ENCODE assay signal across 5 worm cellular contexts in the genomic region with DNA sequence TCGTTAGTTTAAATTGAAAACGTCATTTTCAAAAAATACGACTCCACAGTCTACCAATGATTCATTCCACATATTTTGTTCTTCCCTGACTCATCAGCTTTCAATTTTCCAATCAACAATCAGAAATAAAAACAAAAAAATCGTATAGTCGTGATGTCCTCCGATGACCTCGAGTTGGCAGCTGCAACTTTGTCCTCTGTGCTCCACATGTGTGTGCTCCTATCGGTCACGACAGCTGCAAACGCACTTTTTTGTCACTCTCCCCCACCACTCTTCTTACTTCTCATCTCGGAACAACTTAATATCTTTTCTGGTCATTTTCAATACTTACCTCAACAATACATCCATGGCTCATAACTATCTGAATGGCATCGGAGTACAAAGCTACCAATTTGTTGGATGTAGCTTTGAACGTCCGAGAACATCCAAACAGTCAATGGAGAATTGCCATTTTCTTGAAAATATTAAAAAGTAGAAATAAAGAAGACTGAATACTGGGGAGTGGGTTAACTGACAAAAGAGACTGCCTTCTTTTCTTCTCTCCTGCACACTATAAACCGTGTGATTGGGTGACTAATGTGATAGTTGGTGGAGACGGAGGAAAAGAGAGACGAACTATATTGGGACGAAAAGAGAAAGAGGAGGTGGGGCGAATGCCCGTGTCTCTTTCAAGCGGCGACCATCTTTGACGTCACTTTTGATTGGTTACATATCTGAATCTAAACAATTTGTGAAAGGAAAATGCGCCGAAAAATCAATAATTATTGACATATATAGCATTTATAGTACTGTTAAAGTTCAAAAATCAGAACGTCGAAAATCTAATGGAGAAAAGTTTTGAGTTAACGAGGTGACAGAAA.
TF ChIP-seq lines count a peak whose summit lies in the region.

No protein-coding gene starts in this region.

TF ChIP-seq in whole organism, L1 larva, 84 proteins besides CTCF, POLR2A, EP300 and RAD21 (continued from another document and continues in another):
- TF ChIP-seq alr-1 (tag; optimal IDR thresholded peaks at IDR 0.05; lab: Kevin White, UChicago; ENCODE audit: borderline replicate concordance) (no peak), lin-15B (tag; optimal IDR thresholded peaks at IDR 0.05; lab: Kevin White, UChicago) (no peak), unc-30 (tag; optimal IDR thresholded peaks at IDR 0.05; lab: Kevin White, UChicago) (no peak), nhr-237 (tag; optimal IDR thresholded peaks at IDR 0.05; lab: Kevin White, UChicago) (no peak), ama-1 (optimal IDR thresholded peaks at IDR 0.05; lab: Kevin White, UChicago) (peak; percentile 80), snpc-4 (tag; optimal IDR thresholded peaks at IDR 0.05; lab: Kevin White, UChicago) (no peak), C04F5.9 (tag; optimal IDR thresholded peaks at IDR 0.05; lab: Kevin White, UChicago) (no peak), C34B4.2 (tag; optimal IDR thresholded peaks at IDR 0.05; lab: Kevin White, UChicago) (no peak), nhr-28 (tag; optimal IDR thresholded peaks at IDR 0.05; lab: Kevin White, UChicago) (no peak), unc-86 (tag; optimal IDR thresholded peaks at IDR 0.05; lab: Kevin White, UChicago) (no peak), swsn-7 (tag; optimal IDR thresholded peaks at IDR 0.05; lab: Kevin White, UChicago) (no peak), pag-3 (tag; optimal IDR thresholded peaks at IDR 0.05; lab: Kevin White, UChicago; ENCODE audit: borderline replicate concordance, insufficient read depth) (no peak), mdl-1 (tag; optimal IDR thresholded peaks at IDR 0.05; lab: Kevin White, UChicago) (peak in 1 of 2 experiments; percentile 45), sup-37 (GFP tag; optimal IDR thresholded peaks at IDR 0.05; lab: Kevin White, UChicago) (no peak), efl-1 (optimal IDR thresholded peaks at IDR 0.05; lab: Kevin White, UChicago) (no peak), efl-1 (GFP tag; optimal IDR thresholded peaks at IDR 0.05 in 1 of 2; lab: Kevin White, UChicago) (peak in 1 of 2 experiments; percentile 73), lin-13 (GFP tag; optimal IDR thresholded peaks at IDR 0.05; lab: Kevin White, UChicago) (no peak), nhr-85 (tag; lab: Kevin White, UChicago) (peak; percentile 81), mab-9 (GFP tag; IDR thresholded peaks at IDR 0.05; lab: Robert Waterston, UW) (no peak), Y116A8C.19 (tag; optimal IDR thresholded peaks at IDR 0.05; lab: Kevin White, UChicago; ENCODE audit: borderline replicate concordance) (no peak), ceh-82 (tag; optimal IDR thresholded peaks at IDR 0.05; lab: Kevin White, UChicago) (no peak), tbx-2 (tag; optimal IDR thresholded peaks at IDR 0.05; lab: Kevin White, UChicago) (no peak), nhr-84 (tag; optimal IDR thresholded peaks at IDR 0.05; lab: Kevin White, UChicago) (no peak), lir-3 (tag; optimal IDR thresholded peaks at IDR 0.05; lab: Kevin White, UChicago; ENCODE audit: poor library complexity) (no peak)

TF ChIP-seq in whole organism, L2 larva, 48 proteins besides CTCF, POLR2A, EP300 and RAD21 (continued from another document and continues in another):
- TF ChIP-seq nhr-25 (tag; optimal IDR thresholded peaks at IDR 0.05; lab: Kevin White, UChicago) (peak; percentile 43), gmeb-1 (tag; optimal IDR thresholded peaks at IDR 0.05; lab: Kevin White, UChicago) (no peak), mbf-1 (tag; optimal IDR thresholded peaks at IDR 0.05; lab: Kevin White, UChicago) (no peak), F13H6.1 (tag; optimal IDR thresholded peaks at IDR 0.05; lab: Kevin White, UChicago) (peak; percentile 8), egl-27 (tag; optimal IDR thresholded peaks at IDR 0.05; lab: Kevin White, UChicago) (no peak), nhr-129 (tag; optimal IDR thresholded peaks at IDR 0.05; lab: Kevin White, UChicago) (peak; percentile 16), ama-1 (optimal IDR thresholded peaks at IDR 0.05; lab: Kevin White, UChicago) (peak; percentile 87), unc-39 (tag; optimal IDR thresholded peaks at IDR 0.05; lab: Kevin White, UChicago) (no peak), snpc-4 (tag; optimal IDR thresholded peaks at IDR 0.05; lab: Kevin White, UChicago) (no peak), lin-13 (GFP tag; optimal IDR thresholded peaks at IDR 0.05; lab: Kevin White, UChicago) (peak; percentile 23), peb-1 (tag; optimal IDR thresholded peaks at IDR 0.05; lab: Kevin White, UChicago) (no peak), ceh-16 (tag; optimal IDR thresholded peaks at IDR 0.05; lab: Kevin White, UChicago) (no peak), ztf-11 (tag; optimal IDR thresholded peaks at IDR 0.05; lab: Kevin White, UChicago) (no peak), lsy-2 (tag; optimal IDR thresholded peaks at IDR 0.05; lab: Kevin White, UChicago) (peak in 1 of 2 experiments; percentile 32), Y55F3AM.14 (GFP tag; optimal IDR thresholded peaks at IDR 0.05; lab: Kevin White, UChicago) (no peak), nhr-12 (tag; optimal IDR thresholded peaks at IDR 0.05; lab: Kevin White, UChicago) (no peak), ztf-1 (GFP tag; conservative IDR thresholded peaks at IDR 0.05; lab: Robert Waterston, UW) (no peak), elt-1 (tag; optimal IDR thresholded peaks at IDR 0.05; lab: Kevin White, UChicago) (no peak), ZK546.5 (tag; optimal IDR thresholded peaks at IDR 0.05; lab: Kevin White, UChicago) (no peak), nhr-21 (tag; optimal IDR thresholded peaks at IDR 0.05; lab: Kevin White, UChicago) (no peak), elt-3 (tag; optimal IDR thresholded peaks at IDR 0.05; lab: Kevin White, UChicago) (no peak), ztf-4 (tag; optimal IDR thresholded peaks at IDR 0.05; lab: Kevin White, UChicago) (no peak), sma-3 (GFP tag; optimal IDR thresholded peaks at IDR 0.05; lab: Kevin White, UChicago) (peak; percentile 64), mdl-1 (tag; optimal IDR thresholded peaks at IDR 0.05; lab: Kevin White, UChicago) (no peak), aly-2 (tag; optimal IDR thresholded peaks at IDR 0.05; lab: Kevin White, UChicago) (no peak), sem-4 (tag; optimal IDR thresholded peaks at IDR 0.05; lab: Kevin White, UChicago) (no peak)

TF ChIP-seq in whole organism, L3 larva, 47 proteins besides CTCF, POLR2A, EP300 and RAD21 (continued from another document and continues in another):
- TF ChIP-seq fkh-10 (GFP tag; optimal IDR thresholded peaks at IDR 0.05; lab: Kevin White, UChicago): no peak
- no peak for TF ChIP-seq ztf-4 (tag; optimal IDR thresholded peaks at IDR 0.05; lab: Kevin White, UChicago)
- TF ChIP-seq pqm-1 (tag; optimal IDR thresholded peaks at IDR 0.05; lab: Kevin White, UChicago): peak; percentile 30
- TF ChIP-seq ama-1 (optimal IDR thresholded peaks at IDR 0.05; lab: Kevin White, UChicago): peak; percentile 56
- TF ChIP-seq egl-5 (tag; optimal IDR thresholded peaks at IDR 0.05; lab: Kevin White, UChicago): peak; percentile 7
- TF ChIP-seq sea-2 (GFP tag; optimal IDR thresholded peaks at IDR 0.05; lab: Kevin White, UChicago): no peak
- TF ChIP-seq lsy-12 (tag; optimal IDR thresholded peaks at IDR 0.05; lab: Kevin White, UChicago): peak; percentile 20
- no peak for TF ChIP-seq tbx-2 (tag; optimal IDR thresholded peaks at IDR 0.05; lab: Kevin White, UChicago)
- no peak for TF ChIP-seq nhr-76 (tag; optimal IDR thresholded peaks at IDR 0.05; lab: Kevin White, UChicago)
- peak; percentile 53 for TF ChIP-seq ceh-28 (tag; optimal IDR thresholded peaks at IDR 0.05; lab: Kevin White, UChicago)
- no peak for TF ChIP-seq snpc-4 (tag; optimal IDR thresholded peaks at IDR 0.05; lab: Kevin White, UChicago)
- TF ChIP-seq unc-62 (GFP tag; optimal IDR thresholded peaks at IDR 0.05; lab: Kevin White, UChicago): no peak
- TF ChIP-seq nhr-28 (tag; optimal IDR thresholded peaks at IDR 0.05; lab: Kevin White, UChicago): no peak
- TF ChIP-seq mml-1 (tag; optimal IDR thresholded peaks at IDR 0.05; lab: Kevin White, UChicago): no peak
- TF ChIP-seq aly-2 (tag; optimal IDR thresholded peaks at IDR 0.05; lab: Kevin White, UChicago): no peak
- TF ChIP-seq fos-1 (tag; optimal IDR thresholded peaks at IDR 0.05; lab: Kevin White, UChicago): no peak
- no peak for TF ChIP-seq ceh-82 (tag; optimal IDR thresholded peaks at IDR 0.05; lab: Kevin White, UChicago)
- no peak for TF ChIP-seq fkh-2 (tag; optimal IDR thresholded peaks at IDR 0.05; lab: Kevin White, UChicago)
- no peak for TF ChIP-seq nhr-43 (tag; optimal IDR thresholded peaks at IDR 0.05; lab: Kevin White, UChicago; ENCODE audit: poor library complexity, severe bottlenecking)
- TF ChIP-seq pha-4 (tag; optimal IDR thresholded peaks at IDR 0.05; lab: Kevin White, UChicago): peak; percentile 42
- peak; percentile 20 for TF ChIP-seq nhr-23 (tag; optimal IDR thresholded peaks at IDR 0.05; lab: Kevin White, UChicago)
- no peak for TF ChIP-seq ceh-16 (tag; optimal IDR thresholded peaks at IDR 0.05; lab: Kevin White, UChicago)
- TF ChIP-seq unc-39 (tag; optimal IDR thresholded peaks at IDR 0.05; lab: Kevin White, UChicago): no peak
- no peak for TF ChIP-seq elt-3 (tag; optimal IDR thresholded peaks at IDR 0.05; lab: Kevin White, UChicago)
- TF ChIP-seq elt-1 (tag; optimal IDR thresholded peaks at IDR 0.05; lab: Kevin White, UChicago): no peak
- TF ChIP-seq nhr-77 (tag; optimal IDR thresholded peaks at IDR 0.05; lab: Kevin White, UChicago): no peak
- no peak for TF ChIP-seq lin-15B (tag; optimal IDR thresholded peaks at IDR 0.05; lab: Kevin White, UChicago)
- no peak for TF ChIP-seq eor-1 (tag; optimal IDR thresholded peaks at IDR 0.05; lab: Kevin White, UChicago)

TF ChIP-seq in whole organism, L4 larva, 104 proteins besides CTCF, POLR2A, EP300 and RAD21 (continued from another document and continues in another):
- TF ChIP-seq set-16 (GFP tag; IDR thresholded peaks at IDR 0.05; lab: Robert Waterston, UW): no peak
- TF ChIP-seq spr-1 (tag; optimal IDR thresholded peaks at IDR 0.05; lab: Kevin White, UChicago): no peak
- no peak for TF ChIP-seq pha-4 (GFP tag; IDR thresholded peaks at IDR 0.05; lab: Robert Waterston, UW)
- TF ChIP-seq pha-4 (tag; optimal IDR thresholded peaks at IDR 0.05; lab: Kevin White, UChicago): peak; percentile 39
- peak; percentile 66 for TF ChIP-seq cey-2 (tag; optimal IDR thresholded peaks at IDR 0.05; lab: Kevin White, UChicago; ENCODE audit: borderline replicate concordance, insufficient read depth)
- no peak for TF ChIP-seq hif-1 (tag; optimal IDR thresholded peaks at IDR 0.05; lab: Kevin White, UChicago)
- TF ChIP-seq lin-13 (GFP tag; optimal IDR thresholded peaks at IDR 0.05; lab: Kevin White, UChicago): peak; percentile 53
- TF ChIP-seq hlh-30 (tag; optimal IDR thresholded peaks at IDR 0.05; lab: Kevin White, UChicago; ENCODE audit: insufficient read depth): peak; percentile 42
- no peak for TF ChIP-seq sdz-12 (GFP tag; optimal IDR thresholded peaks at IDR 0.05; lab: Kevin White, UChicago)
- peak; percentile 38 for TF ChIP-seq mep-1 (tag; optimal IDR thresholded peaks at IDR 0.05; lab: Kevin White, UChicago)
- TF ChIP-seq Y5F2A.4 (GFP tag; optimal IDR thresholded peaks at IDR 0.05; lab: Kevin White, UChicago): no peak
- TF ChIP-seq zfp-3 (GFP tag; conservative IDR thresholded peaks at IDR 0.05; lab: Robert Waterston, UW): 0 out of 2 replicates have a peak, but pooled peaks have one; percentile 24
- TF ChIP-seq nhr-28 (tag; optimal IDR thresholded peaks at IDR 0.05; lab: Kevin White, UChicago): peak; percentile 74
- TF ChIP-seq mes-2 (tag; optimal IDR thresholded peaks at IDR 0.05; lab: Kevin White, UChicago; ENCODE audit: poor library complexity, severe bottlenecking): peak; percentile 41
- TF ChIP-seq nhr-25 (tag; optimal IDR thresholded peaks at IDR 0.05; lab: Kevin White, UChicago; ENCODE audit: borderline replicate concordance, insufficient read depth): peak; percentile 13
- TF ChIP-seq snpc-1.2 (GFP tag; IDR thresholded peaks at IDR 0.05; lab: Robert Waterston, UW): no peak
- peak; percentile 10 to 65 for TF ChIP-seq mdl-1 (tag; optimal IDR thresholded peaks at IDR 0.05; lab: Kevin White, UChicago)
- TF ChIP-seq unc-62 (GFP tag; optimal IDR thresholded peaks at IDR 0.05 in 1 of 2; lab: Kevin White, UChicago): peak in 1 of 2 experiments; percentile 67
- no peak for TF ChIP-seq unc-62 (tag; optimal IDR thresholded peaks at IDR 0.05; lab: Kevin White, UChicago)
- peak; percentile 41 for TF ChIP-seq ceh-28 (tag; optimal IDR thresholded peaks at IDR 0.05; lab: Kevin White, UChicago)
- TF ChIP-seq dmd-8 (GFP tag; IDR thresholded peaks at IDR 0.05; lab: Robert Waterston, UW): 0 out of 2 replicates have a peak, but pooled peaks have one; percentile 34
- TF ChIP-seq lin-38 (GFP tag; IDR thresholded peaks at IDR 0.05; lab: Robert Waterston, UW): peak; percentile 13
- TF ChIP-seq skn-1 (tag; optimal IDR thresholded peaks at IDR 0.05; lab: Kevin White, UChicago): no peak
- TF ChIP-seq ceh-32 (tag; optimal IDR thresholded peaks at IDR 0.05; lab: Kevin White, UChicago; ENCODE audit: poor library complexity): no peak
- TF ChIP-seq daf-8 (GFP tag; IDR thresholded peaks at IDR 0.05; lab: Robert Waterston, UW): no peak
- TF ChIP-seq lsy-2 (tag; optimal IDR thresholded peaks at IDR 0.05; lab: Kevin White, UChicago): peak in 1 of 2 experiments; percentile 42

TF ChIP-seq in whole organism, young adult, 124 proteins besides CTCF, POLR2A, EP300 and RAD21 (continued from another document):
- TF ChIP-seq nfyb-1 (GFP tag; IDR thresholded peaks at IDR 0.05; lab: Robert Waterston, UW): peak; percentile 11; the same call in 1 of the 2 replicates
- no peak for TF ChIP-seq ccch-3 (GFP tag; optimal IDR thresholded peaks at IDR 0.05; lab: Kevin White, UChicago)
- no peak for TF ChIP-seq somi-1 (GFP tag; optimal IDR thresholded peaks at IDR 0.05; lab: Kevin White, UChicago)
- no peak for TF ChIP-seq B0261.1 (tag; optimal IDR thresholded peaks at IDR 0.05; lab: Kevin White, UChicago)
- no peak for TF ChIP-seq ceh-91 (GFP tag; IDR thresholded peaks at IDR 0.05; lab: Robert Waterston, UW)
- TF ChIP-seq ceh-27 (GFP tag; optimal IDR thresholded peaks at IDR 0.05; lab: Kevin White, UChicago): no peak
- TF ChIP-seq F39B2.1 (GFP tag; IDR thresholded peaks at IDR 0.05; lab: Robert Waterston, UW): no peak
